Worm (Caenorhabditis elegans) whole organism, L4 larva: Measurements from ENCODE around the gene sru-8.

Experiments used
- F26F4.8 ChIP-seq: fragments of 200-800 bp; sonication (Bioruptor generic); conservative IDR thresholded peaks from 2 replicates; pipeline ENCODE4 v1.3.6; 2022; ENCODE audit warnings: missing genetic modification characterization, missing compliant biosample characterization
- ces-1 ChIP-seq: fragments of 150-350 bp; sonication (generic microtip); optimal IDR thresholded peaks from 4 replicates; lab custom pipeline; 2014; ENCODE audit warnings: missing biosample characterization, missing genetic modification reagents, missing genetic modification characterization
- jun-1 ChIP-seq: fragments of 150-350 bp; optimal IDR thresholded peaks from 2 replicates; lab custom pipeline; 2014; ENCODE audit warnings: missing biosample characterization, missing genetic modification reagents, missing genetic modification characterization
- lin-13 ChIP-seq: fragments of 150-350 bp; optimal IDR thresholded peaks from 2 replicates; lab custom pipeline; 2014; ENCODE audit warnings: missing biosample characterization, missing genetic modification reagents, missing genetic modification characterization
- lin-15B ChIP-seq: fragments of 150-350 bp; sonication (generic microtip); optimal IDR thresholded peaks from 3 replicates; lab custom pipeline; 2014; ENCODE audit warnings: missing biosample characterization, missing genetic modification characterization
- nhr-76 ChIP-seq: fragments of 150-350 bp; optimal IDR thresholded peaks from 2 replicates; lab custom pipeline; 2014; ENCODE audit warnings: missing biosample characterization, missing genetic modification characterization
- nhr-77 ChIP-seq: fragments of 150-350 bp; optimal IDR thresholded peaks from 2 replicates; lab custom pipeline; 2014; ENCODE audit warnings: missing biosample characterization, missing genetic modification characterization

DNA sequence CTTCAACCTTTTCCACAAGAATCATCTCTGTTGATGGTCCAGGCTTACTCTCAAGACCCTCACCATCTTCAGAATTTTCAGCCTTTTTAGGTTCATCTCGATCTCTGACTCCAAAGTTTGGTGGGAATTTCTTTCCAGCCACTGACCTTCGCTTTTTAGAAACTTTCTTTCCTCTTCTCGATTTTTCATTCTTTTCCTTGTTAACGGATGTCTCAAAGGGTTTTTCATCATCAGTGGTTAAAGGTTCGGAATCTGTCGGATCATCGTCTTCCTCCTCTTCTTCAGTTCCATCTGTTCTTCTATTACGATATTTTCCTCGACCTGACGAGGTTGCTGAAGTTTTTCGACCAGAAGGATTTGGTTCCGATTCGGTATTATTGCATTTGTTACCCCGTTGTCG is 4.9 kb downstream of the sru-8 start:
- TF ChIP-seq nhr-77 (tag; lab: Kevin White, UChicago) = no peak
- no peak for TF ChIP-seq jun-1 (tag; lab: Kevin White, UChicago)
- TF ChIP-seq nhr-76 (tag; lab: Kevin White, UChicago) = no peak
- TF ChIP-seq F26F4.8 (GFP tag; lab: Robert Waterston, UW) = no peak
- no peak for TF ChIP-seq lin-15B (tag; lab: Kevin White, UChicago)
- TF ChIP-seq lin-13 (GFP tag; lab: Kevin White, UChicago) = no peak
- TF ChIP-seq ces-1 = no peak
